Worm (Caenorhabditis elegans): ENCODE measurements around the gene Y73C8B.9.

- TF ChIP-seq ZK546.5 (tag; optimal IDR thresholded peaks at IDR 0.05) (no peak), nhr-237 (tag; optimal IDR thresholded peaks at IDR 0.05) (no peak), sea-2 (GFP tag; optimal IDR thresholded peaks at IDR 0.05) (no peak), nhr-12 (tag; optimal IDR thresholded peaks at IDR 0.05) (no peak), nhr-25 (tag; optimal IDR thresholded peaks at IDR 0.05) (no peak), unc-62 (GFP tag; optimal IDR thresholded peaks at IDR 0.05) (no peak), pha-4 (tag; optimal IDR thresholded peaks at IDR 0.05) (no peak), daf-12 (tag; optimal IDR thresholded peaks at IDR 0.05) (no peak), elt-1 (tag; optimal IDR thresholded peaks at IDR 0.05) (no peak), nhr-28 (tag; optimal IDR thresholded peaks at IDR 0.05) (no peak)
These were observed 36.6 kb upstream of the Y73C8B.9 start, which contains the start of gene exh-1 for ce11 chrV:3156786-3157185.
